Worm (Caenorhabditis elegans) whole organism, L2 larva: ENCODE data around the gene spig-8.

Experiments used
- C34F6.9 ChIP-seq: fragments of 150-350 bp; optimal IDR thresholded peaks from 2 replicates; lab custom pipeline; 2014; ENCODE audit warnings: missing biosample characterization, missing genetic modification characterization
- F13H6.1 ChIP-seq: sonication (generic microtip); optimal IDR thresholded peaks from 2 replicates; lab custom pipeline; 2016; ENCODE audit warnings: missing genetic modification characterization, missing compliant biosample characterization
- R02D3.7 ChIP-seq: fragments of 150-350 bp; optimal IDR thresholded peaks from 2 replicates; lab custom pipeline; 2014; ENCODE audit warnings: missing biosample characterization, missing genetic modification characterization
- Y55F3AM.14 ChIP-seq: fragments of 200-800 bp; sonication (Bioruptor generic); optimal IDR thresholded peaks from 2 replicates; lab custom pipeline; 2018; ENCODE audit warnings: mild to moderate bottlenecking, missing genetic modification characterization, missing compliant biosample characterization
- alr-1 ChIP-seq: fragments of 150-350 bp; optimal IDR thresholded peaks from 2 replicates; lab custom pipeline; 2014; ENCODE audit warnings: missing biosample characterization, missing genetic modification characterization
- aly-2 ChIP-seq: fragments of 150-350 bp; optimal IDR thresholded peaks from 2 replicates; lab custom pipeline; 2014; ENCODE audit warnings: missing biosample characterization, missing genetic modification characterization
- ama-1 ChIP-seq: fragments of 150-350 bp; optimal IDR thresholded peaks from 2 replicates; lab custom pipeline; 2018; ENCODE audit warnings: inconsistent platforms
- blmp-1 ChIP-seq: sonication (generic microtip); optimal IDR thresholded peaks from 2 replicates; lab custom pipeline; 2017; ENCODE audit warnings: missing genetic modification characterization, mild to moderate bottlenecking, missing compliant biosample characterization, antibody characterized with exemption, moderate library complexity; ENCODE audit not compliant: insufficient read depth
- ceh-16 ChIP-seq: fragments of 150-350 bp; optimal IDR thresholded peaks from 2 replicates; lab custom pipeline; 2014; ENCODE audit warnings: missing biosample characterization, missing genetic modification characterization
- ceh-82 ChIP-seq: fragments of 150-350 bp; optimal IDR thresholded peaks from 2 replicates; lab custom pipeline; 2014; ENCODE audit warnings: missing biosample characterization, missing genetic modification characterization
- crh-2 ChIP-seq: sonication (generic microtip); optimal IDR thresholded peaks from 2 replicates; lab custom pipeline; 2017; ENCODE audit warnings: missing biosample characterization, missing genetic modification characterization
- elt-1 ChIP-seq: fragments of 150-350 bp; optimal IDR thresholded peaks from 2 replicates; lab custom pipeline; 2014; ENCODE audit warnings: missing biosample characterization, missing genetic modification characterization
- elt-3 ChIP-seq: sonication (generic microtip); optimal IDR thresholded peaks from 2 replicates; lab custom pipeline; 2017; ENCODE audit warnings: missing biosample characterization, missing genetic modification characterization
- lin-11 ChIP-seq: fragments of 150-350 bp; sonication (generic microtip); optimal IDR thresholded peaks from 2 replicates; lab custom pipeline; 2014; ENCODE audit warnings: missing biosample characterization, missing genetic modification characterization, inconsistent platforms, mixed read lengths
- lin-13 ChIP-seq: fragments of 150-350 bp; optimal IDR thresholded peaks from 2 replicates; lab custom pipeline; 2014; ENCODE audit warnings: missing biosample characterization, missing genetic modification reagents, missing genetic modification characterization
- lin-39 ChIP-seq: fragments of 150-350 bp; optimal IDR thresholded peaks from 2 replicates; lab custom pipeline; 2014; ENCODE audit warnings: missing biosample characterization, missing genetic modification reagents, missing genetic modification characterization
- lsy-2 ChIP-seq, 2 experiments: fragments of 150-350 bp in 1 of 2; sonication (generic microtip) in 1 of 2; optimal IDR thresholded peaks; 2 replicates each; lab custom pipeline; 2014 to 2017; ENCODE audit warnings: missing biosample characterization in 2 of 2, missing genetic modification characterization in 2 of 2
- mab-5 ChIP-seq: fragments of 150-350 bp; optimal IDR thresholded peaks from 2 replicates; lab custom pipeline; 2014; ENCODE audit warnings: missing biosample characterization, missing genetic modification characterization
- mbf-1 ChIP-seq: sonication (generic microtip); optimal IDR thresholded peaks from 2 replicates; lab custom pipeline; 2017; ENCODE audit warnings: missing biosample characterization, missing genetic modification characterization
- nhr-11 ChIP-seq: fragments of 150-350 bp; optimal IDR thresholded peaks from 2 replicates; lab custom pipeline; 2014; ENCODE audit warnings: missing biosample characterization, missing genetic modification characterization
- nhr-12 ChIP-seq: fragments of 150-350 bp; optimal IDR thresholded peaks from 2 replicates; lab custom pipeline; 2014; ENCODE audit warnings: missing biosample characterization, missing genetic modification characterization
- nhr-23 ChIP-seq: fragments of 150-350 bp; optimal IDR thresholded peaks from 2 replicates; lab custom pipeline; 2014; ENCODE audit warnings: missing biosample characterization, missing genetic modification reagents, missing genetic modification characterization
- nhr-237 ChIP-seq: fragments of 150-350 bp; optimal IDR thresholded peaks from 2 replicates; lab custom pipeline; 2014; ENCODE audit warnings: missing biosample characterization, missing genetic modification characterization
- nhr-25 ChIP-seq: fragments of 150-350 bp; sonication (generic microtip); optimal IDR thresholded peaks from 3 replicates; lab custom pipeline; 2014; ENCODE audit warnings: missing biosample characterization, missing genetic modification characterization
- nhr-77 ChIP-seq: fragments of 150-350 bp; optimal IDR thresholded peaks from 2 replicates; lab custom pipeline; 2014; ENCODE audit warnings: missing biosample characterization, missing genetic modification characterization
- peb-1 ChIP-seq: fragments of 150-350 bp; optimal IDR thresholded peaks from 2 replicates; lab custom pipeline; 2014; ENCODE audit warnings: missing biosample characterization, missing genetic modification characterization
- sem-4 ChIP-seq: fragments of 150-350 bp; optimal IDR thresholded peaks from 2 replicates; lab custom pipeline; 2014; ENCODE audit warnings: missing biosample characterization, missing genetic modification reagents, missing genetic modification characterization
- skn-1 ChIP-seq: sonication (generic microtip); optimal IDR thresholded peaks from 2 replicates; lab custom pipeline; 2017; ENCODE audit warnings: missing biosample characterization, missing genetic modification characterization
- sma-3 ChIP-seq: sonication (generic microtip); optimal IDR thresholded peaks from 2 replicates; lab custom pipeline; 2016; ENCODE audit warnings: missing genetic modification reagents, missing genetic modification characterization, missing compliant biosample characterization
- sma-9 ChIP-seq, 2 experiments: fragments of 150-350 bp in 1 of 2; sonication (generic microtip) in 1 of 2; optimal IDR thresholded peaks; 2 replicates each; lab custom pipeline; 2014 to 2016; ENCODE audit warnings: missing genetic modification characterization in 2 of 2, mild to moderate bottlenecking in 1 of 2, missing biosample characterization in 1 of 2, missing compliant biosample characterization in 1 of 2, missing genetic modification reagents in 1 of 2, moderate library complexity in 1 of 2
- unc-39 ChIP-seq: fragments of 150-350 bp; optimal IDR thresholded peaks from 2 replicates; lab custom pipeline; 2014; ENCODE audit warnings: missing biosample characterization, missing genetic modification characterization
- unc-55 ChIP-seq: fragments of 150-350 bp; sonication (generic microtip); optimal IDR thresholded peaks from 3 replicates; lab custom pipeline; 2014; ENCODE audit warnings: missing biosample characterization, missing genetic modification reagents, missing genetic modification characterization
- unc-62 ChIP-seq: fragments of 150-350 bp; optimal IDR thresholded peaks from 2 replicates; lab custom pipeline; 2014; ENCODE audit warnings: missing biosample characterization, missing genetic modification reagents, missing genetic modification characterization
- ztf-1 ChIP-seq: fragments of 200-800 bp; sonication (Bioruptor generic); conservative IDR thresholded peaks from 2 replicates; pipeline ENCODE4 v1.3.6; 2022; ENCODE audit warnings: missing genetic modification characterization, missing compliant biosample characterization
- ztf-11 ChIP-seq: sonication (generic microtip); optimal IDR thresholded peaks from 2 replicates; lab custom pipeline; 2017; ENCODE audit warnings: missing biosample characterization, missing genetic modification characterization
- ztf-4 ChIP-seq: fragments of 150-350 bp; optimal IDR thresholded peaks from 2 replicates; lab custom pipeline; 2014; ENCODE audit warnings: missing biosample characterization, missing genetic modification characterization

The spig-8 gene

ce11 chrV:7017059-7017458, 37.6 kb upstream of the spig-8 start, which contains the start of gene srsx-32:
TSS of gene srsx-32 (plus strand) at chrV:7017359.
- TF ChIP-seq unc-55 (GFP tag; lab: Kevin White, UChicago): no peak
- TF ChIP-seq mbf-1 (tag; lab: Kevin White, UChicago): no peak
- no peak for TF ChIP-seq nhr-25
- no peak for TF ChIP-seq ceh-82 (tag; lab: Kevin White, UChicago)
- no peak for TF ChIP-seq F13H6.1 (tag; lab: Kevin White, UChicago)
- TF ChIP-seq lin-11 (tag; lab: Kevin White, UChicago): no peak
- TF ChIP-seq sma-3 (GFP tag; lab: Kevin White, UChicago): no peak
- no peak for TF ChIP-seq lsy-2 (tag; optimal IDR thresholded peaks at IDR 0.05; lab: Kevin White, UChicago)
- TF ChIP-seq R02D3.7 (tag; lab: Kevin White, UChicago): no peak
- no peak for TF ChIP-seq ama-1
- no peak for TF ChIP-seq peb-1 (tag; lab: Kevin White, UChicago)
- TF ChIP-seq lin-39 (tag; lab: Kevin White, UChicago): no peak
- no peak for TF ChIP-seq lin-13 (GFP tag; lab: Kevin White, UChicago)

DNA sequence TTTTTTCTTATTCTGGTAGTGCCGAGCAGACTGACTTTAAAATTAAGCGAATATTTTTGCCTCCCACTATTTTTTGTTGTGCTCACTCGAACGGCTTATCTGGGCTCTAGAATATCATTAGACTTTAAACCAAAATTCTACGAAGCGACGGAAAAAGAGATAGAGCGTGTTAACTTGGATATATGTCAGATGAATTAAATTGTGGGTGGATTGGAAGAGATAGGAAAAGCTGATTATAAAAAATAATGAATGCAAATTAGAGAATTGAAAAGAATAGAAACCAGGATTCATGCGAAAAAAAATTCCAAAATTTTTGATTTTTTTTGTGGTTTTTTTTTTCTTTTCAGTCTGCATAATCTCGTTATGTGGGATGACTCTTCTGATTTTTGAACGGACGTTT, 32.9 kb upstream of the spig-8 start, which contains the start of gene F20A1.4:
Gene F20A1.4 (minus strand): TSS at position 101 of the 400 bp plus-strand sequence.
- no peak for TF ChIP-seq sem-4 (tag; lab: Kevin White, UChicago)
- TF ChIP-seq C34F6.9 (tag; lab: Kevin White, UChicago): no peak
- TF ChIP-seq lin-11 (tag; lab: Kevin White, UChicago): no peak
- TF ChIP-seq mab-5 (tag; lab: Kevin White, UChicago): no peak
- no peak for TF ChIP-seq unc-55 (GFP tag; lab: Kevin White, UChicago)
- no peak for TF ChIP-seq ztf-4
- TF ChIP-seq sma-9 (GFP tag; optimal IDR thresholded peaks at IDR 0.05; lab: Kevin White, UChicago): no peak
- TF ChIP-seq sma-9 (tag; optimal IDR thresholded peaks at IDR 0.05; lab: Kevin White, UChicago): no peak
- no peak for TF ChIP-seq nhr-11 (tag; lab: Kevin White, UChicago)
- TF ChIP-seq elt-3: no peak
- no peak for TF ChIP-seq unc-62 (GFP tag; lab: Kevin White, UChicago)

DNA sequence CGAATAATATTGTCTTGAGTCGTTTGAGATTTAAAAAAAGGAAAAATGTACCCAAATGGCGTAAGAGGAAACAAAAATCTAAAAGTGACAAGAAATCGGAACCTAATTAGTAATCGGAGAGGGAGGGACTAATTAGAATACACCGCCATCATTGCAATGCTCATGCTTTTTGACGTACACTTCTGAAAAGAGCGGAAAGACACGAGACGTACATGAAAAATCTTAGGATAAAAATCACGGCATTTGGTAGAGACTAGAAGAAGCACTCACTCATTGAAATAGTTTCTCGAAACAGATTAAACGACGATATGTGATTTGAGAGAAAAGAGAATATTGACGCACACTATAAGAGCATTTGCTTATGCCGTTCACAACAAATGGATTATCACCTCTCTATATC, 31.7 kb upstream of the spig-8 start:
- TF ChIP-seq lin-11 (tag; lab: Kevin White, UChicago) (no peak), nhr-77 (tag; lab: Kevin White, UChicago) (no peak), lin-39 (tag; lab: Kevin White, UChicago) (no peak), elt-1 (no peak), aly-2 (no peak), nhr-23 (tag; lab: Kevin White, UChicago) (no peak), Y55F3AM.14 (no peak), sem-4 (tag; lab: Kevin White, UChicago) (no peak), ceh-16 (tag; lab: Kevin White, UChicago) (no peak), blmp-1 (no peak)
- TF ChIP-seq, all 48 proteins: peak for 0

DNA sequence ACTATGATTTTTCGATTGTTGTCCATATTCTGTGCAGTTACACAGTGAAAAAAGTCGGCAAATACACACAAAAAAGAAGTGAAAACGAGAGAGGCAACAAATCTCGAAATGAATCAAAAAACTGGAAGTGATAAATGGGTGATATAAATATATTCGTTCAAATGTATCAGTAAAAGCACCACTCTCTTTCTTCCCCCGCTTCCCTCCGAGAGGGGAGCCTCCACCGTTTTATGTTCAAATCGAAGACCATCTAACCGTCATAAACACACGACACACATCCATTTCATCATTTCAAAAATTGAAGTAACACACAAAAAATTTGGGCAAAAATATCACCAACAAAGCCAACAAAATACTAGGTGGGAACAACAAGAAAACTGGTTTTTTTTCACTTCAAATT, 27.6 kb upstream of the spig-8 start, which contains the start of gene F20A1.6:
Gene F20A1.6 (minus strand): TSS at position 101 of the 400 bp plus-strand sequence.
- TF ChIP-seq ztf-11 (tag; lab: Kevin White, UChicago) (no peak), alr-1 (tag; lab: Kevin White, UChicago) (no peak), mab-5 (tag; lab: Kevin White, UChicago) (no peak), ztf-1 (GFP tag; lab: Robert Waterston, UW) (no peak), unc-39 (tag; lab: Kevin White, UChicago) (no peak), ceh-82 (tag; lab: Kevin White, UChicago) (no peak)

ce11 chrV:7036475-7036874, 18.2 kb upstream of the spig-8 start, which contains the start of gene twk-11:
TSS of gene twk-11 (minus strand) at chrV:7036575.
- no peak for TF ChIP-seq mbf-1 (tag; lab: Kevin White, UChicago)
- TF ChIP-seq crh-2 (tag; lab: Kevin White, UChicago): no peak
- TF ChIP-seq skn-1 (tag; lab: Kevin White, UChicago): no peak
- no peak for TF ChIP-seq lin-13 (GFP tag; lab: Kevin White, UChicago)
- TF ChIP-seq nhr-12: no peak
- no peak for TF ChIP-seq nhr-11 (tag; lab: Kevin White, UChicago)
- no peak for TF ChIP-seq nhr-237 (tag; lab: Kevin White, UChicago)
- no peak for TF ChIP-seq elt-1
- TF ChIP-seq, all 48 proteins: peak for 0
